Fruit fly (Drosophila melanogaster) whole organism, adult: Measurements from ENCODE around the gene fru.

Experiments
- CG33017 ChIP-seq: fragments of 200-800 bp; sonication (Bioruptor generic); optimal IDR thresholded peaks from 2 replicates; lab custom pipeline; 2018; ENCODE audit warnings: missing biosample characterization, mild to moderate bottlenecking, missing genetic modification characterization, moderate library complexity
- Mnt ChIP-seq: fragments of 200-800 bp; sonication (Bioruptor generic); optimal IDR thresholded peaks from 2 replicates; lab custom pipeline; 2016; ENCODE audit warnings: missing biosample characterization, mild to moderate bottlenecking, missing genetic modification characterization
- cic ChIP-seq: fragments of 200-800 bp; sonication (Bioruptor generic); optimal IDR thresholded peaks from 2 replicates; lab custom pipeline; 2017; ENCODE audit warnings: missing biosample characterization, mild to moderate bottlenecking, missing genetic modification characterization, moderate library complexity
- pad ChIP-seq: fragments of 200-800 bp; sonication (Bioruptor generic); optimal IDR thresholded peaks from 3 replicates; lab custom pipeline; 2017; ENCODE audit warnings: missing biosample characterization, missing genetic modification characterization, mild to moderate bottlenecking, moderate library complexity, missing genetic modification reagents
- toe ChIP-seq: fragments of 200-800 bp; sonication (Bioruptor generic); optimal IDR thresholded peaks from 2 replicates; lab custom pipeline; 2016; ENCODE audit warnings: missing biosample characterization, missing genetic modification characterization

dm6 chr3R:18545486-18545885 lies at the start of gene fru:
- TF ChIP-seq toe (GFP tag; lab: Kevin White, UChicago), result no peak
- TF ChIP-seq cic (GFP tag; lab: Kevin White, UChicago), result no peak
- TF ChIP-seq Mnt (GFP tag; lab: Kevin White, UChicago), result no peak
- TF ChIP-seq CG33017 (tag; lab: Kevin White, UChicago), result no peak
- no peak for TF ChIP-seq pad
